Worm (Caenorhabditis elegans) whole organism, late embryonic: ENCODE data around the gene T06F4.1.

Experiments used
- K02D7.2 ChIP-seq: sonication (generic microtip); optimal IDR thresholded peaks from 2 replicates; lab custom pipeline; 2017; ENCODE audit warnings: mild to moderate bottlenecking, missing genetic modification characterization, missing compliant biosample characterization
- ceh-22 ChIP-seq: sonication (generic microtip); optimal IDR thresholded peaks from 2 replicates; lab custom pipeline; 2017; ENCODE audit warnings: missing biosample characterization, missing genetic modification characterization
- ceh-30 ChIP-seq: fragments of 150-350 bp; optimal IDR thresholded peaks from 2 replicates; lab custom pipeline; 2014; ENCODE audit warnings: missing biosample characterization, missing genetic modification characterization
- nhr-232 ChIP-seq: sonication (generic microtip); optimal IDR thresholded peaks from 2 replicates; lab custom pipeline; 2016; ENCODE audit warnings: missing genetic modification characterization, missing compliant biosample characterization
- sox-4 ChIP-seq: sonication (generic microtip); optimal IDR thresholded peaks from 2 replicates; lab custom pipeline; 2017; ENCODE audit warnings: mild to moderate bottlenecking, missing genetic modification characterization, inconsistent platforms, missing compliant biosample characterization
- unc-55 ChIP-seq: sonication (generic microtip); optimal IDR thresholded peaks from 2 replicates; lab custom pipeline; 2017; ENCODE audit warnings: missing biosample characterization, missing genetic modification reagents, missing genetic modification characterization

- TF ChIP-seq ceh-30 (tag; lab: Kevin White, UChicago), result no peak
- TF ChIP-seq nhr-232 (tag; lab: Kevin White, UChicago), result no peak
- no peak for TF ChIP-seq ceh-22 (tag; lab: Kevin White, UChicago)
- TF ChIP-seq sox-4 (tag; lab: Kevin White, UChicago), result no peak
- TF ChIP-seq K02D7.2, result no peak
- TF ChIP-seq unc-55, result no peak
Observed at ce11 chrX:4125165-4125803, 46.1 kb upstream of the T06F4.1 start.
